Fruit fly (Drosophila melanogaster): ENCODE data around the gene Vtld.

Vtld gene

DNA sequence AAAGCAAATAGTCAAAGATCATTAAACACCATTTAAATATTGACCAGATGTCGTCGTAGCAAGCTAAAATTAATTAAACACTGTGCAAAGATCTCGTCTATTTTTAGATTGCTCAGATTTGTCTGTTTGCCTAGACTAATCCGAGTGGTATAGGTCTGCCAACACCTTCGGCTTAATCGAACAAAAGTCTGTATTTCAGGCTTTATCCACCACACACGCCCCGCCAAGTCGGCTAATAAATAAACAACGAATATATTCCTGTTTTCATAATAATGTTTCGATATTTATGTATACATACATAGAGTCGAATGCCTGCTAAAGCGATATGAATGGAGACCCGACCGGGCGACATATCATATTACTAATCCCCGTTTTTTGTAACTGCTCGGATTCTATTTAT is 18.3 kb downstream of the Vtld start (continued):
- TF ChIP-seq CG3281 (GFP tag; optimal IDR thresholded peaks at IDR 0.05) = peak; percentile 10
- no peak for TF ChIP-seq pum (GFP tag; optimal IDR thresholded peaks at IDR 0.05)
- TF ChIP-seq Myb (GFP tag; optimal IDR thresholded peaks at IDR 0.05) = no peak
- TF ChIP-seq lab (GFP tag; optimal IDR thresholded peaks at IDR 0.05) = peak; percentile 33
- no peak for TF ChIP-seq dysf (GFP tag; IDR thresholded peaks at IDR 0.05)
- TF ChIP-seq Ets97D (GFP tag; optimal IDR thresholded peaks at IDR 0.05) = no peak

DNA sequence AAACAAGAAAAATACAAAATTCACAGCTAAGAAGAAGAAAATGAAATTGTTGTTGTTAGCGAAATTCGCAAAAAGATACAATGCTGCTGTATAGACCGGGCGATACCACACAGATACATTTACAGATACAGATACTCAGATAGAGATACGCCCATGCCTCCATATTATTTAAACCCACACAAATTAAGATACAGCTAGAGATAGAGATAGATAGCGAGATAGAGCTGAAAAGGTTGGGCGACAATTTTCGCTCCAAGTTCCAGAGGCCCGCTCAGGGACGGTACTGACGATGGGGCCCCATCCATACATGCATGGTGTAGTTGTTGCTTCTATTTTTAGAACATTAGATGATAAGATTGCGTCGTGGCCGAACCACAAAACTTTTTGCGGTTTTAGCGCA is 27.4 kb downstream of the Vtld start:
- TF ChIP-seq CG15479 (GFP tag; optimal IDR thresholded peaks at IDR 0.05) (peak; percentile 30), CG17612 (GFP tag; IDR thresholded peaks at IDR 0.05) (no peak), sr (GFP tag; IDR thresholded peaks at IDR 0.05) (no peak), Sox100B (GFP tag; optimal IDR thresholded peaks at IDR 0.05) (no peak), Ets65A (GFP tag) (no peak), E2f1 (GFP tag; IDR thresholded peaks at IDR 0.05) (no peak), CG42726 (GFP tag; IDR thresholded peaks at IDR 0.05; ENCODE audit: partially characterized antibody) (no peak), toy (GFP tag; IDR thresholded peaks at IDR 0.05) (no peak), gcm (GFP tag; optimal IDR thresholded peaks at IDR 0.05) (no peak), CG34376 (GFP tag; optimal IDR thresholded peaks at IDR 0.05) (peak; percentile 21), BEAF-32 (GFP tag; optimal IDR thresholded peaks at IDR 0.05) (no peak), CG16863 (GFP tag; optimal IDR thresholded peaks at IDR 0.05) (no peak), exex (tag; optimal IDR thresholded peaks at IDR 0.05) (peak; percentile 50), CG9817 (tag; optimal IDR thresholded peaks at IDR 0.05) (no peak), grn (GFP tag; optimal IDR thresholded peaks at IDR 0.05) (peak; percentile 84), GATAe (GFP tag; conservative IDR thresholded peaks at IDR 0.05) (no peak; the same call in 1 of the 2 replicates), Rfx (GFP tag; IDR thresholded peaks at IDR 0.05) (peak; percentile 11; the same call in 1 of the 2 replicates), HLH54F (GFP tag; optimal IDR thresholded peaks at IDR 0.05) (no peak), Bdp1 (GFP tag; optimal IDR thresholded peaks at IDR 0.05) (no peak), CG32532 (GFP tag; IDR thresholded peaks at IDR 0.05) (0 out of 2 replicates have a peak, but pooled peaks have one; percentile 7), CG6654 (GFP tag; optimal IDR thresholded peaks at IDR 0.05) (no peak), CG7839 (tag; optimal IDR thresholded peaks at IDR 0.05) (no peak), wor (GFP tag; IDR thresholded peaks at IDR 0.05) (no peak), en (GFP tag; optimal IDR thresholded peaks at IDR 0.05) (no peak), B-H2 (GFP tag; optimal IDR thresholded peaks at IDR 0.05) (peak; percentile 13), rib (GFP tag; IDR thresholded peaks at IDR 0.05) (peak; percentile 36; the same call in 1 of the 2 replicates), Eip74EF (GFP tag; optimal IDR thresholded peaks at IDR 0.05) (no peak), CG10147 (GFP tag; optimal IDR thresholded peaks at IDR 0.05) (no peak), amos (GFP tag; IDR thresholded peaks at IDR 0.05; ENCODE audit: partially characterized antibody) (no peak), tx (GFP tag; optimal IDR thresholded peaks at IDR 0.05) (no peak), wdn (GFP tag; IDR thresholded peaks at IDR 0.05) (no peak), ERR (GFP tag; optimal IDR thresholded peaks at IDR 0.05) (no peak), luna (GFP tag; optimal IDR thresholded peaks at IDR 0.05) (no peak), CG12769 (tag; optimal IDR thresholded peaks at IDR 0.05) (peak; percentile 18), vnd (GFP tag; IDR thresholded peaks at IDR 0.05; ENCODE audit: partially characterized antibody) (no peak), cg (GFP tag; optimal IDR thresholded peaks at IDR 0.05) (peak; percentile 52), NFAT (GFP tag; IDR thresholded peaks at IDR 0.05) (no peak), prd (optimal IDR thresholded peaks at IDR 0.05) (no peak), prd (GFP tag; IDR thresholded peaks at IDR 0.05) (no peak), HmgZ (tag; optimal IDR thresholded peaks at IDR 0.05) (peak; percentile 17), mirr (GFP tag; optimal IDR thresholded peaks at IDR 0.05) (peak; percentile 40), CG13894 (tag; optimal IDR thresholded peaks at IDR 0.05) (peak; percentile 68), Med (GFP tag) (peak; percentile 71), sug (tag; optimal IDR thresholded peaks at IDR 0.05) (peak; percentile 70)

Measured in whole organism, embryonic.